Worm (Caenorhabditis elegans) whole organism, young adult: ENCODE data around the gene F25H9.7.
"Not testable (repeated sequence)": the region's sequence is repeated elsewhere in the genome, so short reads cannot be mapped to it uniquely, and the experiment has no call there.

Experiments used
- B0019.2 ChIP-seq: fragments of 200-800 bp; sonication (Bioruptor generic); conservative IDR thresholded peaks from 2 replicates; pipeline ENCODE4 v1.3.6; 2022; ENCODE audit warnings: missing genetic modification reagents, missing genetic modification characterization, missing compliant biosample characterization
- C17E4.6 ChIP-seq: fragments of 200-800 bp; sonication (Bioruptor generic); IDR thresholded peaks from 2 replicates; pipeline ENCODE4 v1.3.6; 2022; ENCODE audit warnings: missing genetic modification reagents, missing genetic modification characterization, missing compliant biosample characterization
- D2030.7 ChIP-seq: fragments of 200-800 bp; sonication (Bioruptor generic); IDR thresholded peaks from 2 replicates; pipeline ENCODE4 v1.3.6; 2022; ENCODE audit warnings: missing genetic modification reagents, missing genetic modification characterization, missing compliant biosample characterization
- F10E7.11 ChIP-seq: sonication (generic microtip); optimal IDR thresholded peaks from 2 replicates; lab custom pipeline; 2017; ENCODE audit warnings: mild to moderate bottlenecking, missing genetic modification characterization, moderate library complexity, missing compliant biosample characterization
- F55B11.4 ChIP-seq: sonication (generic microtip); optimal IDR thresholded peaks from 2 replicates; lab custom pipeline; 2016; ENCODE audit warnings: missing compliant biosample characterization, missing genetic modification characterization, borderline replicate concordance; ENCODE audit not compliant: insufficient read depth
- K11D2.4 ChIP-seq: fragments of 200-800 bp; sonication (Bioruptor generic); IDR thresholded peaks from 2 replicates; pipeline ENCODE4 v1.3.6; 2022; ENCODE audit warnings: missing genetic modification reagents, missing genetic modification characterization, missing compliant biosample characterization
- T07F8.4 ChIP-seq: sonication (generic microtip); optimal IDR thresholded peaks from 2 replicates; lab custom pipeline; 2016; ENCODE audit warnings: mild to moderate bottlenecking, missing genetic modification characterization, moderate library complexity, missing compliant biosample characterization
- attf-3 ChIP-seq: fragments of 200-800 bp; sonication (Bioruptor generic); conservative IDR thresholded peaks from 2 replicates; pipeline ENCODE4 v1.3.6; 2022; ENCODE audit warnings: missing genetic modification reagents, missing genetic modification characterization, missing compliant biosample characterization
- attf-6 ChIP-seq: fragments of 200-800 bp; sonication (Bioruptor generic); IDR thresholded peaks from 2 replicates; pipeline ENCODE4 v1.3.6; 2022; ENCODE audit warnings: missing genetic modification reagents, missing genetic modification characterization, missing compliant biosample characterization
- cebp-1 ChIP-seq, 2 experiments: fragments of 200-800 bp in 1 of 2; sonication (Bioruptor generic) in 1 of 2; sonication (generic microtip) in 1 of 2; IDR thresholded peaks in 1 of 2; optimal IDR thresholded peaks in 1 of 2; 2 replicates each; pipeline versions ENCODE4 v1.3.6 to Lab custom; 2017 to 2022; ENCODE audit warnings: missing compliant biosample characterization in 2 of 2, missing genetic modification characterization in 2 of 2, mild to moderate bottlenecking in 1 of 2, missing genetic modification reagents in 1 of 2, moderate library complexity in 1 of 2
- ceh-91 ChIP-seq: fragments of 200-800 bp; sonication (Bioruptor generic); IDR thresholded peaks from 2 replicates; pipeline ENCODE4 v1.3.6; 2022; ENCODE audit warnings: missing genetic modification reagents, missing genetic modification characterization, missing compliant biosample characterization
- dox-1 ChIP-seq: fragments of 200-800 bp; sonication (Bioruptor generic); IDR thresholded peaks from 2 replicates; pipeline ENCODE4 v1.3.6; 2022; ENCODE audit warnings: missing genetic modification reagents, missing genetic modification characterization, missing compliant biosample characterization
- efl-1 ChIP-seq: fragments of 150-350 bp; optimal IDR thresholded peaks from 2 replicates; lab custom pipeline; 2014; ENCODE audit warnings: missing biosample characterization, missing genetic modification reagents, missing genetic modification characterization
- egrh-3 ChIP-seq: fragments of 200-800 bp; sonication (Bioruptor generic); IDR thresholded peaks from 2 replicates; pipeline ENCODE4 v1.3.6; 2022; ENCODE audit warnings: missing genetic modification reagents, missing genetic modification characterization, missing compliant biosample characterization
- ekl-4 ChIP-seq: fragments of 200-800 bp; sonication (Bioruptor generic); IDR thresholded peaks from 2 replicates; pipeline ENCODE4 v1.3.6; 2022; ENCODE audit warnings: missing genetic modification reagents, missing genetic modification characterization, missing compliant biosample characterization
- fkh-3 ChIP-seq: sonication (generic microtip); optimal IDR thresholded peaks from 2 replicates; lab custom pipeline; 2016; ENCODE audit warnings: mild to moderate bottlenecking, missing genetic modification characterization, missing compliant biosample characterization
- gei-17 ChIP-seq: fragments of 200-800 bp; sonication (Bioruptor generic); optimal IDR thresholded peaks from 2 replicates; lab custom pipeline; 2018; ENCODE audit warnings: mild to moderate bottlenecking, missing genetic modification characterization, missing compliant biosample characterization
- hmg-20 ChIP-seq: fragments of 200-800 bp; sonication (Bioruptor generic); IDR thresholded peaks from 2 replicates; pipeline ENCODE4 v1.3.6; 2022; ENCODE audit warnings: missing genetic modification reagents, missing genetic modification characterization, missing compliant biosample characterization
- hrde-1 ChIP-seq: sonication (generic microtip); optimal IDR thresholded peaks from 2 replicates; lab custom pipeline; 2016; ENCODE audit warnings: missing genetic modification characterization, mild to moderate bottlenecking, missing compliant biosample characterization, moderate library complexity, missing genotype, missing genetic modification reagents, borderline replicate concordance
- hsf-1 ChIP-seq: fragments of 200-800 bp; sonication (Bioruptor generic); IDR thresholded peaks from 2 replicates; pipeline ENCODE4 v1.3.6; 2022; ENCODE audit warnings: missing genetic modification reagents, missing genetic modification characterization, missing compliant biosample characterization
- let-607 ChIP-seq, 2 experiments: fragments of 200-800 bp in 1 of 2; sonication (Bioruptor generic) in 1 of 2; sonication (generic microtip) in 1 of 2; optimal IDR thresholded peaks; 2 replicates each; lab custom pipeline; 2016 to 2018; ENCODE audit warnings: mild to moderate bottlenecking in 2 of 2, missing compliant biosample characterization in 2 of 2, missing genetic modification characterization in 2 of 2, moderate library complexity in 2 of 2, missing genotype in 1 of 2
- lin-26 ChIP-seq: fragments of 200-800 bp; sonication (Bioruptor generic); IDR thresholded peaks from 2 replicates; pipeline ENCODE4 v1.3.6; 2022; ENCODE audit warnings: missing genetic modification reagents, missing genetic modification characterization, missing compliant biosample characterization
- lin-54 ChIP-seq: fragments of 200-800 bp; sonication (Bioruptor generic); optimal IDR thresholded peaks from 2 replicates; lab custom pipeline; 2018; ENCODE audit warnings: mild to moderate bottlenecking, missing genetic modification characterization, missing compliant biosample characterization
- mel-28 ChIP-seq: sonication (generic microtip); optimal IDR thresholded peaks from 2 replicates; lab custom pipeline; 2016; ENCODE audit warnings: borderline replicate concordance, mild to moderate bottlenecking, missing genetic modification characterization, missing compliant biosample characterization
- nfyb-1 ChIP-seq: fragments of 200-800 bp; sonication (Bioruptor generic); IDR thresholded peaks from 2 replicates; pipeline ENCODE4 v1.3.6; 2022; ENCODE audit warnings: missing genetic modification reagents, missing genetic modification characterization, missing compliant biosample characterization
- nhr-120 ChIP-seq: fragments of 200-800 bp; sonication (Bioruptor generic); IDR thresholded peaks from 2 replicates; pipeline ENCODE4 v1.3.6; 2022; ENCODE audit warnings: missing genetic modification characterization, missing compliant biosample characterization
- nhr-80 ChIP-seq: sonication (generic microtip); optimal IDR thresholded peaks from 2 replicates; lab custom pipeline; 2016; ENCODE audit warnings: missing genetic modification characterization, missing compliant biosample characterization
- nhr-90 ChIP-seq: sonication (generic microtip); optimal IDR thresholded peaks from 2 replicates; lab custom pipeline; 2016; ENCODE audit warnings: missing genotype, mild to moderate bottlenecking, missing genetic modification characterization, missing compliant biosample characterization
- repo-1 ChIP-seq: sonication (generic microtip); optimal IDR thresholded peaks from 2 replicates; lab custom pipeline; 2017; ENCODE audit warnings: mild to moderate bottlenecking, missing genetic modification characterization, missing compliant biosample characterization
- snpc-4 ChIP-seq, 5 experiments: fragments of 150-350 bp in 1 of 5; sonication (generic microtip) in 4 of 5; optimal IDR thresholded peaks; 2 replicates each; lab custom pipeline; 2014 to 2018; ENCODE audit warnings: missing genetic modification characterization in 5 of 5, missing biosample characterization in 3 of 5, antibody characterized with exemption in 2 of 5, mild to moderate bottlenecking in 2 of 5, missing compliant biosample characterization in 2 of 5, missing genotype in 2 of 5, moderate library complexity in 2 of 5, missing genetic modification reagents in 1 of 5
- somi-1 ChIP-seq: fragments of 200-800 bp; sonication (Bioruptor generic); optimal IDR thresholded peaks from 2 replicates; lab custom pipeline; 2018; ENCODE audit warnings: mild to moderate bottlenecking, missing genetic modification characterization, missing compliant biosample characterization
- sptf-2 ChIP-seq: fragments of 200-800 bp; sonication (Bioruptor generic); optimal IDR thresholded peaks from 2 replicates; lab custom pipeline; 2018; ENCODE audit warnings: mild to moderate bottlenecking, missing genetic modification characterization, missing compliant biosample characterization
- unc-62 ChIP-seq: fragments of 150-350 bp; optimal IDR thresholded peaks from 2 replicates; lab custom pipeline; 2014; ENCODE audit warnings: missing biosample characterization, missing genetic modification reagents, missing genetic modification characterization
- xnd-1 ChIP-seq: sonication (generic microtip); optimal IDR thresholded peaks from 2 replicates; lab custom pipeline; 2016; ENCODE audit warnings: missing genotype, missing genetic modification reagents, missing genetic modification characterization, missing compliant biosample characterization
- ztf-25 ChIP-seq: fragments of 200-800 bp; sonication (Bioruptor generic); IDR thresholded peaks from 2 replicates; pipeline ENCODE4 v1.3.6; 2022; ENCODE audit warnings: missing genetic modification reagents, missing genetic modification characterization, missing compliant biosample characterization
- ztf-28 ChIP-seq: fragments of 200-800 bp; sonication (Bioruptor generic); IDR thresholded peaks from 2 replicates; pipeline ENCODE4 v1.3.6; 2022; ENCODE audit warnings: missing genetic modification reagents, missing genetic modification characterization, missing compliant biosample characterization
- ztf-3 ChIP-seq: fragments of 200-800 bp; sonication (Bioruptor generic); optimal IDR thresholded peaks from 2 replicates; lab custom pipeline; 2018; ENCODE audit warnings: mild to moderate bottlenecking, missing genetic modification characterization, missing compliant biosample characterization

F25H9.7 gene

DNA sequence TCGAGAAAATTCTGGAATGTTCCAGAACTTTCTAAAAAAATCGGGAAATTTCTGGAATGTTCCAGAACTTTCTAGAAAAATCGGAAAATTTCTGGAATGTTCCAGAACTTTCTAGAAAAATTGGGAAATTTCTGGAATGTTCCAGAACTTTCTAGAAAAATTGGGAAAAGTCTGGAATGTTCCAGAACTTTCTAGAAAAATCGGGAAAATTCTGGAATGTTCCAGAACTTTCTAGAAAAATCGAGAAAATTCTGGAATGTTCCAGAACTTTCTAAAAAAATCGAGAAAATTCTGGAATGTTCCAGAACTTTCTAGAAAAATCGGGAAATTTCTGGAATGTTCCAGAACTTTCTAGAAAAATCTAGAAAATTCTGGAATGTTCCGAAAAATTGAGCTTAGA, 27.9 kb upstream of the F25H9.7 start:
- peak; percentile 97 for TF ChIP-seq hsf-1 (GFP tag; lab: Robert Waterston, UW)
- peak; percentile 91 for TF ChIP-seq dox-1
- peak; percentile 61 for TF ChIP-seq ekl-4 (GFP tag; lab: Robert Waterston, UW)
- TF ChIP-seq egrh-3, result peak; percentile 67
- peak; percentile 37; the same call in 1 of the 2 replicates for TF ChIP-seq D2030.7 (GFP tag; lab: Robert Waterston, UW)

DNA sequence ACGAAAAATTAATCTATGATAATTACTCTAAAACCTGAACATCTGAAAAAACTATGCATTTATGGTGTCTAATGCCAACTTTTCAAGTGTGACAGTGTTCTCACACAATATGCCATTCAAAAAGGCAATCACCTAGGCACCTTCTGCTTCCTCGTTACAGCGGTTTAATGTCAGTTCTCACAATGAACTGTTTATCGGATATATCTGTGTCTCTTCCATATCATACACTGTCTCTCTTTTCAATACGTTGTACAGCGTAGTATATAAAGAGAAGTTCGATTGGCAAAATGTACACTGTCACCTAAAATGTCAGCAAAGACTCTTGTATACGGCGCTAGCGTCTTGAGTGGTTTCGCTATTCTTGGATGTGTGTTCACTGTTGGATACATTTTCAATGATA, 26.5 kb upstream of the F25H9.7 start, which contains the start of gene col-162:
col-162 (plus strand) TSS at position 301 of the 400 bp plus-strand sequence.
- TF ChIP-seq C17E4.6 (GFP tag; lab: Robert Waterston, UW) (no peak), B0019.2 (GFP tag; lab: Robert Waterston, UW) (no peak), repo-1 (tag; lab: Kevin White, UChicago) (no peak), hrde-1 (no peak), xnd-1 (tag; lab: Kevin White, UChicago) (no peak), T07F8.4 (no peak), egrh-3 (no peak), somi-1 (GFP tag; lab: Kevin White, UChicago) (no peak), F10E7.11 (tag; lab: Kevin White, UChicago) (no peak), nhr-120 (GFP tag; lab: Robert Waterston, UW) (no peak), fkh-3 (no peak), cebp-1 (GFP tag; IDR thresholded peaks at IDR 0.05; lab: Robert Waterston, UW) (no peak), cebp-1 (tag; optimal IDR thresholded peaks at IDR 0.05; lab: Kevin White, UChicago) (no peak), F55B11.4 (tag; lab: Kevin White, UChicago) (no peak), nhr-80 (tag; lab: Kevin White, UChicago) (no peak), unc-62 (GFP tag; lab: Kevin White, UChicago) (no peak), let-607 (tag; optimal IDR thresholded peaks at IDR 0.05; lab: Kevin White, UChicago) (no peak), mel-28 (tag; lab: Kevin White, UChicago) (no peak), sptf-2 (GFP tag; lab: Kevin White, UChicago) (no peak), ztf-25 (GFP tag; lab: Robert Waterston, UW) (no peak)

DNA sequence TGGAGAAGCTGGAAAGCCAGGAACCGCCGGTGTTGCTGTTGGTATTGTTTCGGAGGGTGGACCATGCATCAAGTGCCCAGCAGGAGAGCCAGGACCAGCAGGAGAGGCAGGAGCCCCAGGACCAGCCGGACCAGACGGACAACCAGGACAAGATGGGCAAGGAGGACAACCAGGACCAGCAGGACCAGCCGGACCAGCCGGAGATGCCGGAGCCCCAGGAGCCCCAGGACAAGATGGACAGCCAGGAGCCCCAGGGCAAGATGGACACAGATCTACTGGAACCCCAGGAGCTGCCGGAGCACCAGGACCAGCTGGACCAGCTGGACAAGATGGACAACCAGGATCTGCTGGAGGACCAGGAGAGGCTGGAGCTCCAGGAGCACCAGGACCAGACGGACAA, 25.4 kb upstream of the F25H9.7 start:
- peak; percentile 94 for TF ChIP-seq egrh-3
- 0 out of 2 replicates have a peak, but pooled peaks have one; percentile 41 for TF ChIP-seq ztf-25 (GFP tag; lab: Robert Waterston, UW)
- no peak for TF ChIP-seq hmg-20 (GFP tag; lab: Robert Waterston, UW)

DNA sequence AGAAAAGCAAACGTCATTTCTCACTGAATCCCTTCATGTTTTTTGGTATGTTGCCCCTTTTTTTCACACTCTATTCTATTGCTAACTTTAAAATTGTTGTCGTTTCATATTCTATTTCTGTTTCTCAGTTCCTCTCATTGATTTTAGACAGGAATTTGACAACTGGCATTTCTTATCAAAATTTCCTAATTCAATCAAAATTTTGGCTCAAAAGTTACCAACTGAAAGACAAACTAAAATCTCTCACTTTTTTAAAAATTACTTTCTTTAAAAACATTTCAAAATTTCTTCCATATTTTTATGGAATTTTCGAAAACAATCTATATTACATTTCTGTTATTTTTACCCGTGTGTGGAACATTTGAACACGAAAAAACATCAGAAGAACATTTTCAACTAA, 24.6 kb upstream of the F25H9.7 start, which contains the start of gene Y2H9A.6:
Y2H9A.6 (plus strand) TSS at position 301 of the 400 bp plus-strand sequence.
- not testable (repeated sequence) for TF ChIP-seq T07F8.4; gei-17 (GFP tag; lab: Kevin White, UChicago); efl-1 (GFP tag; lab: Kevin White, UChicago)

DNA sequence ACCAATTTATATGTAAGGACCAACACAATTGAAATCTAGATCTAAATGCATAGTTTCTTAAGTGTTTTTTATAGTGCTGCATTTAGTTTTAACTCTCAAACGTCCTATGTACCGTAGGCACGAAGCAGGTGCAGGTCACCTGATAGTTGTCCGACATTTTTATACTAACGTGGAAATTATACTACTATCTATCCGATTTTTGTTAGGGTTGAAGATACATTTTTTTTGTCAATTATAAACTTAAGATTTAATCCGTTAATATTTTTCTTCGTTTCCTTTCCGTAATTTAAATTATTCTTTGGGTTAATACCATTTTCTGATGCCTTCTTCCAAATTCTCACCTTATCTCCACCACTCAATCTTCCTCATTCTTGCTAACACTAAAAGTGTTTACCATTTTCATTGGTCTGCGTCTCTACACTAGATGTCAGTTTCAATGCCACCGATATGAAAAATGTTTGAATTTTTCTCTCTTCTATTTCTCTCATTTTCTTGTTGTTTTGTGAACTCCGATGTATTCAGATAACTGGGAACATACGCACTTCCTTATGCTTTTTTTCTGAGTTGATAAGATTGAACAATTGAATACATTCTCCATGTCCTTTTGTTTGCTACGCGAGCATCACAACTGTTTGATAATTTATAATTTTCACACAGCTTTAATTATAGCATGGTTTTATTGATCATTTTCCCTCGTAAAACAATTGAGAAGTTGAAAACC, 22.8 kb upstream of the F25H9.7 start, which contains the start of gene Y2H9A.4:
Y2H9A.4 (plus strand) TSS at position 671 of the 721 bp plus-strand sequence.
- TF ChIP-seq ztf-28 (no peak), lin-26 (GFP tag; lab: Robert Waterston, UW) (no peak), snpc-4 (GFP tag; optimal IDR thresholded peaks at IDR 0.05; lab: Kevin White, UChicago) (no peak), snpc-4 (tag; optimal IDR thresholded peaks at IDR 0.05; lab: Kevin White, UChicago) (no peak), ztf-3 (GFP tag; lab: Kevin White, UChicago) (no peak), nhr-90 (tag; lab: Kevin White, UChicago) (no peak), repo-1 (tag; lab: Kevin White, UChicago) (no peak), nfyb-1 (GFP tag; lab: Robert Waterston, UW) (no peak), attf-3 (GFP tag; lab: Robert Waterston, UW) (no peak), ceh-91 (GFP tag; lab: Robert Waterston, UW) (no peak), attf-6 (GFP tag; lab: Robert Waterston, UW) (no peak), K11D2.4 (GFP tag; lab: Robert Waterston, UW) (no peak), lin-54 (GFP tag; lab: Kevin White, UChicago) (no peak)
